Fruit fly (Drosophila melanogaster) whole organism, wandering third instar larva: ENCODE measurements around the gene CG16756.
A peak's percentile ranks its signal among the peaks of the same experiment; 100 is the strongest.

ENCODE experiments used
- Abd-B ChIP-seq: fragments of >200 bp; optimal IDR thresholded peaks from 2 replicates; lab custom pipeline; 2017; ENCODE audit warnings: missing biosample characterization, missing genetic modification characterization
- CG32264 ChIP-seq: fragments of 200-800 bp; sonication (Bioruptor generic); optimal IDR thresholded peaks from 2 replicates; lab custom pipeline; 2016; ENCODE audit warnings: missing biosample characterization, missing genetic modification characterization
- CG9705 ChIP-seq: fragments of 200-800 bp; sonication (Bioruptor generic); optimal IDR thresholded peaks from 2 replicates; lab custom pipeline; 2018; ENCODE audit warnings: missing biosample characterization, mild to moderate bottlenecking, missing genetic modification characterization
- CrebA ChIP-seq: fragments of 200-800 bp; sonication (Bioruptor generic); optimal IDR thresholded peaks from 2 replicates; lab custom pipeline; 2016; ENCODE audit warnings: missing biosample characterization, mild to moderate bottlenecking, missing genetic modification characterization, borderline replicate concordance
- Dfd ChIP-seq: fragments of >200 bp; optimal IDR thresholded peaks from 2 replicates; lab custom pipeline; 2017; ENCODE audit warnings: missing biosample characterization, missing genetic modification characterization
- Dif ChIP-seq: fragments of 200-275, 200-300 bp; sonication (Bioruptor generic); optimal IDR thresholded peaks from 2 replicates; lab custom pipeline; 2018; ENCODE audit warnings: missing biosample characterization, missing genetic modification characterization; ENCODE audit not compliant: partially characterized antibody
- GATAd ChIP-seq: sonication (Bioruptor generic); optimal IDR thresholded peaks from 2 replicates; lab custom pipeline; 2016; ENCODE audit warnings: missing biosample characterization, missing genetic modification characterization
- HLH106 ChIP-seq: fragments of 200-800 bp; optimal IDR thresholded peaks from 3 replicates; lab custom pipeline; 2019; ENCODE audit warnings: missing biosample characterization, mild to moderate bottlenecking, missing genetic modification characterization, moderate library complexity
- Hnf4 ChIP-seq: fragments of 200-800 bp; sonication (Bioruptor generic); optimal IDR thresholded peaks from 2 replicates; lab custom pipeline; 2016; ENCODE audit warnings: missing biosample characterization, mild to moderate bottlenecking, missing genetic modification characterization
- Hr78 ChIP-seq: fragments of >200 bp; optimal IDR thresholded peaks from 2 replicates; lab custom pipeline; 2017; ENCODE audit warnings: missing biosample characterization, missing genetic modification characterization
- Hr83 ChIP-seq: fragments of 200-300 bp; sonication (Bioruptor generic); optimal IDR thresholded peaks from 2 replicates; lab custom pipeline; 2016; ENCODE audit warnings: missing biosample characterization, mild to moderate bottlenecking, missing genetic modification characterization, moderate library complexity; ENCODE audit not compliant: poor library complexity, severe bottlenecking
- Jra ChIP-seq: sonication (Bioruptor generic); optimal IDR thresholded peaks from 2 replicates; lab custom pipeline; 2016; ENCODE audit warnings: missing biosample characterization, missing genetic modification characterization
- Mio ChIP-seq: sonication (Bioruptor generic); optimal IDR thresholded peaks from 2 replicates; lab custom pipeline; 2016; ENCODE audit warnings: missing biosample characterization, missing genetic modification characterization
- Myc ChIP-seq: fragments of >200 bp; optimal IDR thresholded peaks from 2 replicates; lab custom pipeline; 2017
- N ChIP-seq: fragments of >200 bp; optimal IDR thresholded peaks from 2 replicates; lab custom pipeline; 2018; ENCODE audit warnings: missing biosample characterization, missing external identifiers, missing genetic modification characterization
- OdsH ChIP-seq: fragments of 200-800 bp; sonication (Bioruptor generic); optimal IDR thresholded peaks from 2 replicates; lab custom pipeline; 2016; ENCODE audit warnings: missing biosample characterization, mild to moderate bottlenecking, missing genetic modification characterization
- Rel ChIP-seq, 2 experiments: fragments of 200-800 bp; sonication (Bioruptor generic) in 1 of 2; optimal IDR thresholded peaks; 2 replicates in 1 of 2; 3 replicates in 1 of 2; lab custom pipeline; 2016 to 2019; ENCODE audit warnings: mild to moderate bottlenecking in 2 of 2, missing biosample characterization in 2 of 2, missing genetic modification characterization in 2 of 2, moderate library complexity in 1 of 2
- Sp1 ChIP-seq: fragments of 200-800 bp; sonication (Bioruptor generic); optimal IDR thresholded peaks from 3 replicates; lab custom pipeline; 2019; ENCODE audit warnings: missing biosample characterization, mild to moderate bottlenecking, missing genetic modification characterization, moderate library complexity
- Vsx2 ChIP-seq: fragments of 200-300, 225-300 bp; sonication (Bioruptor generic); optimal IDR thresholded peaks from 2 replicates; lab custom pipeline; 2018; ENCODE audit warnings: missing biosample characterization, missing genetic modification characterization; ENCODE audit not compliant: partially characterized antibody
- br ChIP-seq: fragments of 200-800 bp; sonication (Bioruptor generic); optimal IDR thresholded peaks from 2 replicates; lab custom pipeline; 2016; ENCODE audit warnings: missing biosample characterization, missing genetic modification characterization
- brk ChIP-seq: fragments of 200-800 bp; sonication (Bioruptor generic); optimal IDR thresholded peaks from 2 replicates; lab custom pipeline; 2016; ENCODE audit warnings: missing biosample characterization, mild to moderate bottlenecking, missing genetic modification characterization
- dl ChIP-seq, 2 experiments: fragments of 175-275, 200-275 bp in 1 of 2; fragments of 200-275 bp in 1 of 2; sonication (Bioruptor generic); optimal IDR thresholded peaks; lab custom pipeline; 2018; ENCODE audit warnings: mild to moderate bottlenecking in 2 of 2, missing biosample characterization in 2 of 2, missing genetic modification characterization in 2 of 2, moderate library complexity in 2 of 2; ENCODE audit not compliant: partially characterized antibody in 2 of 2, insufficient read depth in 1 of 2
- dmrt93B ChIP-seq: fragments of 200-800 bp; sonication (Bioruptor generic); optimal IDR thresholded peaks from 2 replicates; lab custom pipeline; 2018; ENCODE audit warnings: missing biosample characterization, mild to moderate bottlenecking, missing genetic modification characterization
- dsf ChIP-seq: sonication (Bioruptor generic); optimal IDR thresholded peaks from 2 replicates; lab custom pipeline; 2016; ENCODE audit warnings: missing biosample characterization, missing genetic modification characterization, borderline replicate concordance
- ey ChIP-seq: fragments of 200-800 bp; sonication (Bioruptor generic); optimal IDR thresholded peaks from 2 replicates; lab custom pipeline; 2016; ENCODE audit warnings: missing biosample characterization, missing genetic modification characterization
- foxo ChIP-seq, 2 experiments: fragments of 200-800 bp; sonication (Bioruptor generic); optimal IDR thresholded peaks; 2 replicates in 1 of 2; 3 replicates in 1 of 2; lab custom pipeline; 2016 to 2017; ENCODE audit warnings: missing biosample characterization in 2 of 2, missing genetic modification characterization in 2 of 2
- fru ChIP-seq: fragments of 200-800 bp; sonication (Bioruptor generic); optimal IDR thresholded peaks from 3 replicates; lab custom pipeline; 2016; ENCODE audit warnings: missing biosample characterization, mild to moderate bottlenecking, missing genetic modification characterization
- h ChIP-seq: fragments of 200-800 bp; sonication (Bioruptor generic); optimal IDR thresholded peaks from 3 replicates; lab custom pipeline; 2016; ENCODE audit warnings: missing biosample characterization, mild to moderate bottlenecking, missing genetic modification characterization
- jim ChIP-seq: fragments of 175-275, 200-325 bp; sonication (Bioruptor generic); optimal IDR thresholded peaks from 2 replicates; lab custom pipeline; 2016; ENCODE audit warnings: missing biosample characterization, mild to moderate bottlenecking, missing genetic modification characterization
- lola ChIP-seq: fragments of >200 bp; optimal IDR thresholded peaks from 2 replicates; lab custom pipeline; 2017; ENCODE audit warnings: missing biosample characterization, missing genetic modification characterization
- pan ChIP-seq: fragments of >200 bp; optimal IDR thresholded peaks from 2 replicates; lab custom pipeline; 2017
- psq ChIP-seq: fragments of 200-800 bp; sonication (Bioruptor generic); optimal IDR thresholded peaks from 3 replicates; lab custom pipeline; 2017; ENCODE audit warnings: missing biosample characterization, mild to moderate bottlenecking, missing genetic modification characterization, moderate library complexity
- rgr ChIP-seq: fragments of 200-800 bp; sonication (Bioruptor generic); optimal IDR thresholded peaks from 3 replicates; lab custom pipeline; 2016; ENCODE audit warnings: missing biosample characterization, mild to moderate bottlenecking, missing genetic modification characterization
- sage ChIP-seq: fragments of 200-800 bp; sonication (Bioruptor generic); optimal IDR thresholded peaks from 2 replicates; lab custom pipeline; 2016; ENCODE audit warnings: missing biosample characterization, mild to moderate bottlenecking, missing genetic modification characterization
- sv ChIP-seq: fragments of 200-800 bp; sonication (Bioruptor generic); optimal IDR thresholded peaks from 3 replicates; lab custom pipeline; 2016; ENCODE audit warnings: missing biosample characterization, missing genetic modification characterization
- tai ChIP-seq: sonication (Bioruptor generic); optimal IDR thresholded peaks from 2 replicates; lab custom pipeline; 2016; ENCODE audit warnings: missing biosample characterization, missing genetic modification characterization
- usp ChIP-seq: fragments of >200 bp; optimal IDR thresholded peaks from 2 replicates; lab custom pipeline; 2017; ENCODE audit warnings: missing biosample characterization, missing genetic modification characterization
- woc ChIP-seq: sonication (Bioruptor generic); optimal IDR thresholded peaks from 2 replicates; lab custom pipeline; 2016; ENCODE audit warnings: missing biosample characterization, mild to moderate bottlenecking, missing genetic modification characterization

CG16756 gene

dm6 chrX:5429271-5429670 is 2.0 kb downstream of the CG16756 start, which contains the start of gene CG15784:
CG15784 (plus strand) TSS chrX:5429571.
- TF ChIP-seq GATAd (GFP tag; lab: Kevin White, UChicago), result no peak
- no peak for TF ChIP-seq ey
- TF ChIP-seq woc (GFP tag; lab: Kevin White, UChicago), result no peak

DNA sequence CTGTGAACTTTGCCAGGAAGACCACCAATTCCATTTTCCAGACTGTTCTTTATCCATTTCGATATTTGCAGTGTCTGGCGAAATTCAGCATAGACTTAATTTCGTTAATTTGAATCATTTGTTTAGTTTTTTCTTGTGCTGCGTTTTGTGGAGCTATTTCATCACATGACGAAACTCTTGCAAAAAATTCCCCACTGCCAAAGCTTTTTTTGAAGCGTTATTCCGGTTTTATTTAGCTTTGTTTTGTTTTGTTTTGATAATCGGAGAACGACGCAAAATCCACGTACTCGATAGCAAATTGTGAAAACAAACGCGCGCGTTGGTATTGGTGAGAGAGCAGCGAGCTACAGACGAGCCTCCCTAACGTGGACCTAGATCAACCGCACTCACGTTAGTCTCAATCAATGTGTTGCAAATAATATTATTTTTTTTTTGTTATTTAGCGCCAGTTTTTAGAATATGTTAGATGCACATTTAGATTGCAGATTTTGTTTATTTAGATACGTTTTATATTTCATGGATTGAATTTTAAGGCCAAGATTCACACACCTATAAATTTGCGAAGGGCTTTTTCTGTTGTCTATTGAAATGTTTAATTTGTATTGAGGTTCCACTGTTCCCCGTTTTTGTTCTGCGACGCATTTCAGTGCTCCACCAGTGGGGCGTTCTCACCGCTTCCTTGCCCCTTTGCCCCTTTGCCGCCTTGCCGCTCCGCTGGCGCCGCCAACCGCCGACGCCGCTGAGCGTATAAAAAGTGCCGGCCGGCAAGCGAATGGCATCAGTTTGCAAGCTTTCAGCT is 2.7 kb downstream of the CG16756 start:
- TF ChIP-seq dsf (GFP tag; lab: Kevin White, UChicago), result peak; percentile 28
- TF ChIP-seq psq (GFP tag; lab: Kevin White, UChicago), result peak; percentile 88
- peak; percentile 90 for TF ChIP-seq CG9705 (GFP tag; lab: Kevin White, UChicago)
- TF ChIP-seq br (GFP tag; lab: Kevin White, UChicago), result peak; percentile 92
- TF ChIP-seq Hr83 (GFP tag; lab: Kevin White, UChicago), result no peak
- peak; percentile 92 for TF ChIP-seq rgr (GFP tag; lab: Kevin White, UChicago)
- TF ChIP-seq Jra (GFP tag; lab: Kevin White, UChicago), result peak; percentile 81
- TF ChIP-seq Abd-B (GFP tag; lab: Kevin White, UChicago), result no peak
- peak in 1 of 2 experiments; percentile 93 for TF ChIP-seq foxo (GFP tag; optimal IDR thresholded peaks at IDR 0.05; lab: Kevin White, UChicago)
- TF ChIP-seq tai (GFP tag; lab: Kevin White, UChicago), result no peak
- no peak for TF ChIP-seq Dfd (GFP tag; lab: Kevin White, UChicago)
- peak; percentile 29 for TF ChIP-seq Rel (GFP tag; optimal IDR thresholded peaks at IDR 0.05; lab: Kevin White, UChicago)
- TF ChIP-seq Rel (tag; optimal IDR thresholded peaks at IDR 0.05; lab: Kevin White, UChicago), result peak; percentile 93
- TF ChIP-seq Dif (GFP tag; lab: Kevin White, UChicago), result peak; percentile 64
- TF ChIP-seq h, result peak; percentile 95
- TF ChIP-seq Sp1 (GFP tag; lab: Kevin White, UChicago), result peak; percentile 91
- TF ChIP-seq dmrt93B (GFP tag; lab: Kevin White, UChicago), result peak; percentile 91
- TF ChIP-seq sv (GFP tag; lab: Kevin White, UChicago), result peak; percentile 82
- peak; percentile 28 for TF ChIP-seq CrebA
- no peak for TF ChIP-seq dl (GFP tag; optimal IDR thresholded peaks at IDR 0.05; lab: Kevin White, UChicago; ENCODE audit: insufficient read depth in 1 of 2, partially characterized antibody in 2 of 2)
- TF ChIP-seq brk (GFP tag; lab: Kevin White, UChicago), result peak; percentile 79
- TF ChIP-seq Vsx2 (GFP tag; lab: Kevin White, UChicago), result no peak
- TF ChIP-seq HLH106, result peak; percentile 89
- TF ChIP-seq woc (GFP tag; lab: Kevin White, UChicago), result peak; percentile 94
- TF ChIP-seq usp, result no peak
- TF ChIP-seq ey, result peak; percentile 92
- TF ChIP-seq OdsH (GFP tag; lab: Kevin White, UChicago), result peak; percentile 93
- TF ChIP-seq pan (lab: Kevin White, UChicago), result no peak
- no peak for TF ChIP-seq Myc (lab: Kevin White, UChicago)
- TF ChIP-seq CG32264 (GFP tag; lab: Kevin White, UChicago), result peak; percentile 40
- peak; percentile 83 for TF ChIP-seq Hnf4 (GFP tag; lab: Kevin White, UChicago)
- TF ChIP-seq jim, result no peak
- TF ChIP-seq fru (GFP tag; lab: Kevin White, UChicago), result peak; percentile 94
- peak; percentile 53 for TF ChIP-seq GATAd (GFP tag; lab: Kevin White, UChicago)
- TF ChIP-seq N, result no peak
- no peak for TF ChIP-seq Hr78 (GFP tag; lab: Kevin White, UChicago)
- no peak for TF ChIP-seq lola (GFP tag; lab: Kevin White, UChicago)
- TF ChIP-seq sage (GFP tag; lab: Kevin White, UChicago), result peak; percentile 27
- peak; percentile 41 for TF ChIP-seq Mio (GFP tag; lab: Kevin White, UChicago)
